Fruit fly (Drosophila melanogaster): Measurements from ENCODE around the gene eg.

The eg gene

DNA sequence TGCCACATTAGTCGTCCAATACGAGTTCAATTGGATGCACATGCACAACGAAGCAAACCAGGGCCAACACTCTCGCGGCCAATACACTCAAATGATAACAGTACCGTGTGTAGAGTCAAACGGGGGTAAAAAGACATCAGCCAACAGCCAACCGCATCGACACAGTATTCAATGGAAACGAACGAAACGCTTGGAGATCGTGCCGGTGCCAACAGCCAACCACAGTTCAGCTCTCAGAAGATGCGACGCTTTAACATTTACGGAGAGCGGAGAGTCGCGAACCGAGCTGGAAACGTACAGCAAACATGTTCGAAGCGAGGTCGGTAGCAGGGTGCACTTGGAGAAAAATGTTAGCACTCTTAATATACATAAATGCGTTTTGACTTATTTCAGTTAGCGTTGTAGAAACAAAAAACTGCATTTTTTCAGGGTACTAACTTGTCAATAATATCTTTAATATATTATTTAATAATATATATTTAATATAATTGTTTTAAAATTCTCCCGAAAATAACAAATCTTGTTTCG, 436 bp upstream of the eg start (continued):
- TF ChIP-seq Sox14 (GFP tag; optimal IDR thresholded peaks at IDR 0.05) (peak; percentile 47), CG3032 (tag; optimal IDR thresholded peaks at IDR 0.05) (peak; percentile 77), Met (GFP tag; optimal IDR thresholded peaks at IDR 0.05) (peak; percentile 49), CG15336 (GFP tag; IDR thresholded peaks at IDR 0.05) (peak; percentile 83), CG8119 (GFP tag; IDR thresholded peaks at IDR 0.05) (peak; percentile 89), fkh (GFP tag; optimal IDR thresholded peaks at IDR 0.05) (no peak), CG34406 (GFP tag; optimal IDR thresholded peaks at IDR 0.05) (peak; percentile 74), salr (GFP tag; optimal IDR thresholded peaks at IDR 0.05) (peak in 1 of 2 experiments; percentile 25), Sox15 (GFP tag; optimal IDR thresholded peaks at IDR 0.05) (peak; percentile 18), CG3919 (GFP tag; optimal IDR thresholded peaks at IDR 0.05) (peak; percentile 67), CG6854 (GFP tag; optimal IDR thresholded peaks at IDR 0.05) (no peak), lz (GFP tag; optimal IDR thresholded peaks at IDR 0.05) (peak; percentile 52), Lpt (GFP tag; optimal IDR thresholded peaks at IDR 0.05) (peak; percentile 55), topi (GFP tag; optimal IDR thresholded peaks at IDR 0.05) (peak; percentile 45), Gug (GFP tag; IDR thresholded peaks at IDR 0.05) (peak; percentile 47; the same call in 1 of the 2 replicates), eg (GFP tag; IDR thresholded peaks at IDR 0.05) (peak; percentile 95), Ets96B (tag; optimal IDR thresholded peaks at IDR 0.05) (peak; percentile 76), CG32006 (GFP tag; optimal IDR thresholded peaks at IDR 0.05) (peak; percentile 81), net (GFP tag; optimal IDR thresholded peaks at IDR 0.05) (peak; percentile 58), pdm3 (GFP tag; optimal IDR thresholded peaks at IDR 0.05) (peak; percentile 36), svp (GFP tag) (peak; percentile 65), CG9139 (GFP tag; optimal IDR thresholded peaks at IDR 0.05) (no peak), CG11294 (GFP tag; IDR thresholded peaks at IDR 0.05) (peak; percentile 36; the same call in 1 of the 2 replicates), Hr38 (GFP tag; optimal IDR thresholded peaks at IDR 0.05) (no peak), Blimp-1 (GFP tag; optimal IDR thresholded peaks at IDR 0.05) (peak; percentile 30), Hr4 (GFP tag; optimal IDR thresholded peaks at IDR 0.05) (peak; percentile 59), Sox102F (GFP tag; optimal IDR thresholded peaks at IDR 0.05) (peak; percentile 40)

DNA sequence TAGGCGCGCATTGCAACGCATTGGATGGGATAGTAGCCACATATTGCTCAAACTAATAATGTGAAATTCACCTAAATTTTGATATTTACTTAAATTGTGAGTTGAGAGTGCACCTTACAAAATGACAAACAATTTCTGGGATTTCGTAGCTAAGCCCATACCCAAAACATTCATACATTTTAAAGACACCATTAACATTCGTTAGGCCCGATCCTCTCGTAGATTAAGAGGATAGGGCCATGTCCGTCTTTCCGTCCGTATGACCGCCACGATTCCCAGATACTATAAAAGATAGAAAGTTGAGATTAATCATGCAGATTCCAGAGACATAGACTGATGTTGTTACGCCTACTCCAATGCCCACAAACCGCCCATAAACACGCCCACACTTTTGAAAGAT, 5.1 kb downstream of the eg start, which contains the start of gene CG43895:
Gene CG43895, minus strand, starts transcription at position 101 of the 400 bp plus-strand sequence.
- no peak for TF ChIP-seq achi (GFP tag; optimal IDR thresholded peaks at IDR 0.05)
- TF ChIP-seq CG6276 (GFP tag; optimal IDR thresholded peaks at IDR 0.05): no peak
- TF ChIP-seq CG15336 (GFP tag; IDR thresholded peaks at IDR 0.05): no peak
- no peak for TF ChIP-seq Hr39 (GFP tag; optimal IDR thresholded peaks at IDR 0.05)
- no peak for TF ChIP-seq CG8119 (GFP tag; IDR thresholded peaks at IDR 0.05)
- TF ChIP-seq eg (GFP tag; IDR thresholded peaks at IDR 0.05): no peak
- no peak for TF ChIP-seq net (GFP tag; optimal IDR thresholded peaks at IDR 0.05)
- TF ChIP-seq CG31627 (GFP tag; optimal IDR thresholded peaks at IDR 0.05): no peak
- no peak for TF ChIP-seq dac (GFP tag; optimal IDR thresholded peaks at IDR 0.05)
- no peak for TF ChIP-seq pdm3 (GFP tag; optimal IDR thresholded peaks at IDR 0.05)
- TF ChIP-seq Ets96B (tag; optimal IDR thresholded peaks at IDR 0.05): no peak
- no peak for TF ChIP-seq Sox102F (GFP tag; optimal IDR thresholded peaks at IDR 0.05)
- no peak for TF ChIP-seq svp (GFP tag)
- no peak for TF ChIP-seq CG34406 (GFP tag; optimal IDR thresholded peaks at IDR 0.05)

DNA sequence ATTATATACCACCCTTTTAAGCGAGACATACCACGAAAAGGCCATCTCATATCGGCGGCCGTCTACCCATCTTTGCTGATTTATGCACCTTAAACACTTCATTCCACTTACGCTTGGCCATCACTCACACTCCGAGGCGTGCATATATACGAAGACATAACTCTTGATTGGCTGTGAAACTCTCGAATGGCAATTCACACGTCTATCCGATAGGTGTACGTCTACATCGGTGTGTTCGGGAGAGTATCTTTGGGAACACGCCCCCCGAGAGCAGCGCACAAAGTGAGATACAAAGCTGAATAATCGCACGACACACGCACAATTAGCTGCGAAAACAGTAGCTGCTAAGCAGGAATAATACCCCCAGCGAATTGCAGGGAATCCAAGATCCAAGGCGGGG, 10.2 kb downstream of the eg start:
- TF ChIP-seq vri (GFP tag; optimal IDR thresholded peaks at IDR 0.05) (no peak), esn (GFP tag; optimal IDR thresholded peaks at IDR 0.05) (no peak), Hr4 (GFP tag; optimal IDR thresholded peaks at IDR 0.05) (no peak), ss (GFP tag; optimal IDR thresholded peaks at IDR 0.05) (peak in 1 of 2 experiments; percentile 64)

DNA sequence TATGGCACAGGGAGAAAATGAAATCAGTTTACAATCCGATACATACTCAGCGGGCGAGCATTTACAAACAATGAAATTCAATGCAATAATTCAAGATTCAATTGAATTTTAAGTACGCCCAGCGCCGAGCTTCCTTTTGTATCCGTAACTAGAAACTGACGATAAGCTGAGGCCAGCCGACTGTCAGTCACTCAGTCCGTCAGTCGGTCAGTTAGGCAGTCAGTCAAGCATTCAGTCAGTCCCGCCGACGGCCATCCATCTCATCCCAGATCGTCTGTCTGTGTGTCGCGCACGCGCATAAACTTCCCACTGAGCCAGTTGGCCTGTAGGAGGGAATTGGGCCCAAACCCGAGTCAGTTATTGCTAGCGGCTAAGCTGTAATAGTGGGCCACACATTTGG, 11.0 kb downstream of the eg start:
- TF ChIP-seq CG6854 (GFP tag; optimal IDR thresholded peaks at IDR 0.05) (no peak), CG6808 (GFP tag; optimal IDR thresholded peaks at IDR 0.05) (no peak), CG16779 (tag; optimal IDR thresholded peaks at IDR 0.05) (no peak), CG32006 (GFP tag; optimal IDR thresholded peaks at IDR 0.05) (no peak), CG34406 (GFP tag; optimal IDR thresholded peaks at IDR 0.05) (no peak), CG15336 (GFP tag; IDR thresholded peaks at IDR 0.05) (no peak), fd85E (GFP tag; optimal IDR thresholded peaks at IDR 0.05) (no peak), cyc (GFP tag; optimal IDR thresholded peaks at IDR 0.05) (no peak), vri (GFP tag; optimal IDR thresholded peaks at IDR 0.05) (no peak), CG3032 (tag; optimal IDR thresholded peaks at IDR 0.05) (no peak), CG7368 (GFP tag; optimal IDR thresholded peaks at IDR 0.05) (no peak), acj6 (GFP tag; optimal IDR thresholded peaks at IDR 0.05) (no peak), topi (GFP tag; optimal IDR thresholded peaks at IDR 0.05) (no peak)
